Worm (Caenorhabditis elegans) whole organism, mixed stage, embryonic: ENCODE data around the gene perm-1.

Experiments used
- lin-13 ChIP-seq: fragments of 150-350 bp; optimal IDR thresholded peaks from 2 replicates; lab custom pipeline; 2014; ENCODE audit warnings: missing biosample characterization, missing genetic modification characterization
- nhr-237 ChIP-seq: fragments of 150-350 bp; optimal IDR thresholded peaks from 2 replicates; lab custom pipeline; 2014; ENCODE audit warnings: missing biosample characterization, missing genetic modification characterization

DNA sequence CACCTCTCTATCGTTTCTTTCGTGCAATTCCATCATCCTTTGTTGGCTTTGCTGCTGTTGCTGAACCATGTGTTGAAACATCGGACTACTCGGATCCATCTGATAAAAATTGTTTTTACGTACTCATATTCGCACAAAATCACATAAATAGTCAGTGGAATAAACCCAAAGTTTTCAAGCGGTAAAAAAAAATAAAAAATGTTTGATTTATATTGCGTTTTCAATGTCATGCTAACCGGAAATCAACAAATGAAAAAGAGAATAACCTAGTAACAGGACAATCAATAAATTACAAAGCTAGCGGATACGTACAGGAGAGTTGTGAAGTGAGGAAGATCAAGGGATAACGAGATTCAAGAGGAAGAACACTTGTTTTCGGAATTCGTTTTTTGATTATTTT is 25.7 kb upstream of the perm-1 start, which contains the start of gene mdt-10:
- no peak for TF ChIP-seq lin-13 (tag; lab: Kevin White, UChicago)
- TF ChIP-seq nhr-237, result no peak
